Worm (Caenorhabditis elegans) whole organism, L1 larva: ENCODE measurements around the gene acox-3.

Experiments used
- Y116A8C.19 ChIP-seq: sonication (generic microtip); optimal IDR thresholded peaks from 2 replicates; lab custom pipeline; 2016; ENCODE audit warnings: missing compliant biosample characterization, missing genetic modification characterization, borderline replicate concordance
- fkh-8 ChIP-seq: sonication (generic microtip); optimal IDR thresholded peaks from 2 replicates; lab custom pipeline; 2016; ENCODE audit warnings: mild to moderate bottlenecking, missing genetic modification characterization, missing compliant biosample characterization
- hlh-4 ChIP-seq: sonication (generic microtip); optimal IDR thresholded peaks from 2 replicates; lab custom pipeline; 2016; ENCODE audit warnings: mild to moderate bottlenecking, missing genetic modification characterization, missing compliant biosample characterization
- nhr-12 ChIP-seq: sonication (generic microtip); optimal IDR thresholded peaks from 2 replicates; lab custom pipeline; 2017; ENCODE audit warnings: missing biosample characterization, missing genetic modification characterization
- nhr-20 ChIP-seq: sonication (generic microtip); optimal IDR thresholded peaks from 2 replicates; lab custom pipeline; 2016; ENCODE audit warnings: mild to moderate bottlenecking, missing genetic modification characterization, missing compliant biosample characterization
- nhr-71 ChIP-seq: sonication (generic microtip); optimal IDR thresholded peaks from 2 replicates; lab custom pipeline; 2016; ENCODE audit warnings: mild to moderate bottlenecking, missing genetic modification characterization, moderate library complexity, missing compliant biosample characterization
- pax-3 ChIP-seq: fragments of 200-800 bp; sonication (Bioruptor generic); optimal IDR thresholded peaks from 2 replicates; lab custom pipeline; 2018; ENCODE audit warnings: mild to moderate bottlenecking, missing genetic modification characterization, moderate library complexity, missing compliant biosample characterization
- snu-23 ChIP-seq: sonication (generic microtip); optimal IDR thresholded peaks from 2 replicates; lab custom pipeline; 2016; ENCODE audit warnings: missing genetic modification characterization, missing compliant biosample characterization
- swsn-7 ChIP-seq: sonication (generic microtip); optimal IDR thresholded peaks from 2 replicates; lab custom pipeline; 2016; ENCODE audit warnings: missing genetic modification characterization, missing compliant biosample characterization
- unc-98 ChIP-seq: fragments of 200-800 bp; sonication (Bioruptor generic); IDR thresholded peaks from 2 replicates; pipeline ENCODE4 v1.3.6; 2022; ENCODE audit warnings: missing genetic modification characterization, missing compliant biosample characterization

Gene acox-3

ce11 chrIV:6206294-6206776 is 42.0 kb downstream of the acox-3 start, which contains the start of gene C49A9.10 (continued):
- peak; percentile 88 for TF ChIP-seq Y116A8C.19 (tag; lab: Kevin White, UChicago)
- no peak for TF ChIP-seq nhr-12 (tag; lab: Kevin White, UChicago)

ce11 chrIV:6201769-6202168 is 46.5 kb downstream of the acox-3 start, which contains the start of gene tkr-2:
TSS of gene tkr-2 (plus strand) at chrIV:6202069.
- TF ChIP-seq nhr-12 (tag; lab: Kevin White, UChicago) (no peak), pax-3 (no peak), hlh-4 (peak; percentile 11)

- no peak for TF ChIP-seq snu-23
- TF ChIP-seq swsn-7 (tag; lab: Kevin White, UChicago), result no peak
- no peak for TF ChIP-seq unc-98 (GFP tag; lab: Robert Waterston, UW)
- TF ChIP-seq nhr-20 (tag; lab: Kevin White, UChicago), result no peak
- peak; percentile 28 for TF ChIP-seq nhr-71 (tag; lab: Kevin White, UChicago)
- peak; percentile 23 for TF ChIP-seq fkh-8 (tag; lab: Kevin White, UChicago)
- peak; percentile 96 for TF ChIP-seq hlh-4
- TF ChIP-seq, all 84 proteins: peak for 3
Observed at ce11 chrIV:6200249-6200648, 48.0 kb downstream of the acox-3 start.
